Worm (Caenorhabditis elegans) whole organism, L1 larva: ENCODE data around the gene nhr-237.

ENCODE experiments used
- aha-1 ChIP-seq: fragments of 150-350 bp; optimal IDR thresholded peaks from 2 replicates; lab custom pipeline; 2014; ENCODE audit warnings: missing biosample characterization, missing genetic modification characterization
- aly-2 ChIP-seq: fragments of 150-350 bp; optimal IDR thresholded peaks from 2 replicates; lab custom pipeline; 2014; ENCODE audit warnings: missing biosample characterization, missing genetic modification characterization
- ceh-82 ChIP-seq, 3 experiments: fragments of 150-350 bp in 1 of 3; sonication (generic microtip) in 2 of 3; optimal IDR thresholded peaks; 2 replicates each; lab custom pipeline; 2014 to 2017; ENCODE audit warnings: missing biosample characterization in 3 of 3, missing genetic modification characterization in 3 of 3
- egl-27 ChIP-seq, 2 experiments: fragments of 150-350 bp in 1 of 2; sonication (generic microtip); optimal IDR thresholded peaks; 3 replicates each; lab custom pipeline; 2017 to 2018; ENCODE audit warnings: missing biosample characterization in 2 of 2, missing genetic modification characterization in 2 of 2, missing genetic modification reagents in 2 of 2
- ets-5 ChIP-seq: fragments of 200-800 bp; sonication (Bioruptor generic); IDR thresholded peaks from 2 replicates; pipeline ENCODE4 v1.3.6; 2022; ENCODE audit warnings: missing genetic modification characterization, missing compliant biosample characterization
- lin-39 ChIP-seq: fragments of 150-350 bp; optimal IDR thresholded peaks from 2 replicates; lab custom pipeline; 2014; ENCODE audit warnings: missing biosample characterization, missing genetic modification reagents, missing genetic modification characterization
- lir-3 ChIP-seq: sonication (generic microtip); optimal IDR thresholded peaks from 2 replicates; lab custom pipeline; 2016; ENCODE audit warnings: mild to moderate bottlenecking, missing genetic modification characterization, moderate library complexity, missing compliant biosample characterization; ENCODE audit not compliant: poor library complexity
- mdl-1 ChIP-seq, 2 experiments: fragments of 150-350 bp; optimal IDR thresholded peaks; 2 replicates each; lab custom pipeline; 2014 to 2017; ENCODE audit warnings: missing biosample characterization in 2 of 2, missing genetic modification characterization in 2 of 2, inconsistent platforms in 1 of 2
- nhr-11 ChIP-seq: fragments of 150-350 bp; optimal IDR thresholded peaks from 2 replicates; lab custom pipeline; 2014; ENCODE audit warnings: missing biosample characterization, missing genetic modification characterization
- pax-3 ChIP-seq: fragments of 200-800 bp; sonication (Bioruptor generic); optimal IDR thresholded peaks from 2 replicates; lab custom pipeline; 2018; ENCODE audit warnings: mild to moderate bottlenecking, missing genetic modification characterization, moderate library complexity, missing compliant biosample characterization
- pqm-1 ChIP-seq: sonication (generic microtip); optimal IDR thresholded peaks from 3 replicates; lab custom pipeline; 2017; ENCODE audit warnings: missing biosample characterization, missing genetic modification characterization
- snu-23 ChIP-seq: sonication (generic microtip); optimal IDR thresholded peaks from 2 replicates; lab custom pipeline; 2016; ENCODE audit warnings: missing genetic modification characterization, missing compliant biosample characterization
- ztf-11 ChIP-seq, 2 experiments: sonication (generic microtip); optimal IDR thresholded peaks; 2 replicates each; lab custom pipeline; 2016 to 2017; ENCODE audit warnings: missing genetic modification characterization in 2 of 2, missing biosample characterization in 1 of 2, missing compliant biosample characterization in 1 of 2

ce11 chrV:1631148-1631547 is 4.5 kb upstream of the nhr-237 start, which contains the start of gene Y46H3D.8:
- TF ChIP-seq pqm-1 = no peak
- no peak for TF ChIP-seq nhr-11
- TF ChIP-seq pax-3 (tag; lab: Kevin White, UChicago) = no peak
- no peak for TF ChIP-seq aha-1 (tag; lab: Kevin White, UChicago)
- TF ChIP-seq snu-23 (GFP tag; lab: Kevin White, UChicago) = no peak
- TF ChIP-seq egl-27 (tag; optimal IDR thresholded peaks at IDR 0.05; lab: Kevin White, UChicago) = no peak
- TF ChIP-seq ceh-82 (tag; optimal IDR thresholded peaks at IDR 0.05; lab: Kevin White, UChicago) = no peak
- TF ChIP-seq mdl-1 (tag; optimal IDR thresholded peaks at IDR 0.05; lab: Kevin White, UChicago) = no peak
- no peak for TF ChIP-seq lin-39
- TF ChIP-seq ets-5 = no peak
- TF ChIP-seq aly-2 (tag; lab: Kevin White, UChicago) = no peak
- TF ChIP-seq lir-3 (tag; lab: Kevin White, UChicago) = no peak
- TF ChIP-seq ztf-11 (tag; optimal IDR thresholded peaks at IDR 0.05; lab: Kevin White, UChicago) = no peak
